Fruit fly (Drosophila melanogaster) whole organism, embryonic: ENCODE measurements around the gene Uro.

ENCODE experiments used
- Abd-B ChIP-seq: fragments of 200-800 bp; sonication (Bioruptor generic); optimal IDR thresholded peaks from 2 replicates; lab custom pipeline; 2018; ENCODE audit warnings: missing biosample characterization, mild to moderate bottlenecking, missing genetic modification characterization, moderate library complexity
- Ada2b ChIP-seq: fragments of 200-800 bp; sonication (Bioruptor generic); IDR thresholded peaks from 2 replicates; pipeline ENCODE4 v1.3.6; 2022; ENCODE audit warnings: missing biosample characterization, missing genetic modification characterization
- CG12769 ChIP-seq: fragments of 200-800 bp; sonication (Bioruptor generic); optimal IDR thresholded peaks from 2 replicates; lab custom pipeline; 2019; ENCODE audit warnings: missing biosample characterization, mild to moderate bottlenecking, missing genetic modification characterization, moderate library complexity
- CG13287 ChIP-seq: fragments of 200-800 bp; sonication (Bioruptor generic); IDR thresholded peaks from 2 replicates; pipeline ENCODE4 v1.3.6; 2022; ENCODE audit warnings: missing biosample characterization, missing genetic modification characterization; ENCODE audit not compliant: partially characterized antibody
- CG14050 ChIP-seq: fragments of 200-800 bp; sonication (Bioruptor generic); IDR thresholded peaks from 3 replicates; pipeline ENCODE4 v1.3.6; 2022; ENCODE audit warnings: missing biosample characterization, missing genetic modification characterization
- CG14965 ChIP-seq: fragments of 200-800 bp; sonication (Bioruptor generic); optimal IDR thresholded peaks from 2 replicates; lab custom pipeline; 2016; ENCODE audit warnings: missing biosample characterization, missing genetic modification characterization, borderline replicate concordance
- CG15073 ChIP-seq: fragments of 200-800 bp; sonication (Bioruptor generic); optimal IDR thresholded peaks from 2 replicates; lab custom pipeline; 2016; ENCODE audit warnings: missing biosample characterization, missing genetic modification characterization
- CG15479 ChIP-seq: fragments of 200-800 bp; sonication (Bioruptor generic); optimal IDR thresholded peaks from 3 replicates; lab custom pipeline; 2019; ENCODE audit warnings: missing biosample characterization, mild to moderate bottlenecking, missing genetic modification characterization, moderate library complexity
- CG16813 ChIP-seq: fragments of 200-800 bp; sonication (Bioruptor generic); IDR thresholded peaks from 3 replicates; pipeline ENCODE4 v1.3.6; 2022; ENCODE audit warnings: missing biosample characterization, missing genetic modification characterization; ENCODE audit not compliant: partially characterized antibody
- CG16863 ChIP-seq: fragments of 200-800 bp; sonication (Bioruptor generic); optimal IDR thresholded peaks from 3 replicates; lab custom pipeline; 2016; ENCODE audit warnings: missing biosample characterization, missing genetic modification characterization
- CG17186 ChIP-seq: fragments of 200-800 bp; sonication (Bioruptor generic); optimal IDR thresholded peaks from 3 replicates; lab custom pipeline; 2017; ENCODE audit warnings: missing biosample characterization, missing genetic modification reagents, missing genetic modification characterization
- CG31441 ChIP-seq: fragments of 200-800 bp; sonication (Bioruptor generic); IDR thresholded peaks from 2 replicates; pipeline ENCODE4 v1.3.6; 2022; ENCODE audit warnings: missing biosample characterization, missing genetic modification characterization
- CG32767 ChIP-seq: fragments of 200-800 bp; sonication (Bioruptor generic); IDR thresholded peaks from 2 replicates; pipeline ENCODE4 v1.3.6; 2022; ENCODE audit warnings: missing biosample characterization, missing genetic modification characterization
- CG34376 ChIP-seq: fragments of 200-800 bp; sonication (Bioruptor generic); optimal IDR thresholded peaks from 2 replicates; lab custom pipeline; 2018; ENCODE audit warnings: missing biosample characterization, mild to moderate bottlenecking, missing genetic modification characterization
- CG4282 ChIP-seq: fragments of 200-800 bp; sonication (Bioruptor generic); optimal IDR thresholded peaks from 2 replicates; lab custom pipeline; 2016; ENCODE audit warnings: missing biosample characterization, missing genetic modification characterization
- CG4328 ChIP-seq: fragments of 200-800 bp; sonication (Bioruptor generic); optimal IDR thresholded peaks from 3 replicates; lab custom pipeline; 2017; ENCODE audit warnings: missing biosample characterization, missing genetic modification reagents, missing genetic modification characterization
- CG4424 ChIP-seq: fragments of 200-800 bp; sonication (Bioruptor generic); optimal IDR thresholded peaks from 3 replicates; lab custom pipeline; 2016; ENCODE audit warnings: missing biosample characterization, missing genetic modification characterization
- CG6689 ChIP-seq: fragments of 200-800 bp; sonication (Bioruptor generic); IDR thresholded peaks from 2 replicates; pipeline ENCODE4 v1.3.6; 2022; ENCODE audit warnings: missing biosample characterization, missing genetic modification characterization
- CG6854 ChIP-seq: fragments of 200-800 bp; sonication (Bioruptor generic); optimal IDR thresholded peaks from 3 replicates; lab custom pipeline; 2017; ENCODE audit warnings: missing biosample characterization, mild to moderate bottlenecking, missing genetic modification characterization
- CG7839 ChIP-seq: fragments of 200-800 bp; sonication (Bioruptor generic); optimal IDR thresholded peaks from 3 replicates; lab custom pipeline; 2018; ENCODE audit warnings: missing biosample characterization, mild to moderate bottlenecking, missing genetic modification characterization, moderate library complexity
- CG7987 ChIP-seq: fragments of 200-800 bp; sonication (Bioruptor generic); optimal IDR thresholded peaks from 2 replicates; lab custom pipeline; 2018; ENCODE audit warnings: missing biosample characterization, mild to moderate bottlenecking, missing genetic modification characterization, moderate library complexity
- CG9797 ChIP-seq: fragments of 200-800 bp; sonication (Bioruptor generic); optimal IDR thresholded peaks from 3 replicates; lab custom pipeline; 2018; ENCODE audit warnings: missing biosample characterization, mild to moderate bottlenecking, missing genetic modification characterization
- Chrac-16 ChIP-seq: fragments of 200-800 bp; sonication (Bioruptor generic); optimal IDR thresholded peaks from 3 replicates; lab custom pipeline; 2016; ENCODE audit warnings: missing biosample characterization, missing genetic modification characterization
- Deaf1 ChIP-seq: fragments of 200-800 bp; optimal IDR thresholded peaks from 3 replicates; lab custom pipeline; 2019; ENCODE audit warnings: missing biosample characterization, mild to moderate bottlenecking, missing genetic modification characterization, moderate library complexity
- Doc3 ChIP-seq: fragments of 200-800 bp; sonication (Bioruptor generic); IDR thresholded peaks from 3 replicates; pipeline ENCODE4 v1.3.6; 2022; ENCODE audit warnings: missing biosample characterization, missing genetic modification characterization; ENCODE audit not compliant: partially characterized antibody
- Dp ChIP-seq: fragments of 200-800 bp; sonication (Bioruptor generic); optimal IDR thresholded peaks from 2 replicates; lab custom pipeline; 2018; ENCODE audit warnings: missing biosample characterization, mild to moderate bottlenecking, missing genetic modification characterization, moderate library complexity
- Ets97D ChIP-seq: fragments of 200-800 bp; sonication (Bioruptor generic); optimal IDR thresholded peaks from 3 replicates; lab custom pipeline; 2016; ENCODE audit warnings: missing biosample characterization, missing genetic modification characterization
- MTF-1 ChIP-seq: fragments of 200-800 bp; sonication (Bioruptor generic); optimal IDR thresholded peaks from 2 replicates; lab custom pipeline; 2018; ENCODE audit warnings: missing biosample characterization, mild to moderate bottlenecking, missing genetic modification characterization, borderline replicate concordance
- NC2α ChIP-seq: fragments of 200-800 bp; sonication (Bioruptor generic); optimal IDR thresholded peaks from 2 replicates; lab custom pipeline; 2016; ENCODE audit warnings: missing biosample characterization, missing genetic modification characterization
- NFAT ChIP-seq: fragments of 200-800 bp; sonication (Bioruptor generic); IDR thresholded peaks from 2 replicates; pipeline ENCODE4 v1.3.6; 2022; ENCODE audit warnings: missing biosample characterization, missing genetic modification characterization
- Scr ChIP-seq: fragments of 200-800 bp; sonication (Bioruptor generic); IDR thresholded peaks from 2 replicates; pipeline ENCODE4 v1.3.6; 2022; ENCODE audit warnings: missing biosample characterization, missing genetic modification characterization; ENCODE audit not compliant: partially characterized antibody
- Sin3A ChIP-seq: fragments of >200 bp; optimal IDR thresholded peaks from 2 replicates; lab custom pipeline; 2018
- Six4 ChIP-seq: fragments of 200-800 bp; sonication (Bioruptor generic); optimal IDR thresholded peaks from 2 replicates; lab custom pipeline; 2016; ENCODE audit warnings: missing biosample characterization, missing genetic modification characterization
- Tbp ChIP-seq: fragments of >200 bp; optimal IDR thresholded peaks from 2 replicates; lab custom pipeline; 2018; ENCODE audit warnings: missing biosample characterization, missing genetic modification characterization
- abd-A ChIP-seq: fragments of 200-800 bp; sonication (Bioruptor generic); optimal IDR thresholded peaks from 3 replicates; lab custom pipeline; 2019; ENCODE audit warnings: missing biosample characterization, mild to moderate bottlenecking, missing genetic modification characterization, moderate library complexity
- ap ChIP-seq: fragments of 200-800 bp; sonication (Bioruptor generic); IDR thresholded peaks from 2 replicates; pipeline ENCODE4 v1.3.6; 2022; ENCODE audit warnings: missing biosample characterization, missing genetic modification characterization
- chm ChIP-seq: fragments of 200-800 bp; sonication (Bioruptor generic); IDR thresholded peaks from 2 replicates; pipeline ENCODE4 v1.3.6; 2022; ENCODE audit warnings: missing biosample characterization, missing genetic modification characterization
- ci ChIP-seq: fragments of 200-800 bp; sonication (Bioruptor generic); IDR thresholded peaks from 3 replicates; pipeline ENCODE4 v1.3.6; 2022; ENCODE audit warnings: missing biosample characterization, missing genetic modification characterization
- fd64A ChIP-seq: fragments of 200-800 bp; sonication (Bioruptor generic); optimal IDR thresholded peaks from 3 replicates; lab custom pipeline; 2018; ENCODE audit warnings: missing biosample characterization, mild to moderate bottlenecking, missing genetic modification characterization
- ham ChIP-seq: fragments of 200-800 bp; sonication (Bioruptor generic); IDR thresholded peaks from 2 replicates; pipeline ENCODE4 v1.3.6; 2022; ENCODE audit warnings: missing biosample characterization, missing genetic modification characterization
- hb ChIP-seq: fragments of 200-800 bp; sonication (Bioruptor generic); IDR thresholded peaks from 3 replicates; pipeline ENCODE4 v1.3.6; 2022; ENCODE audit warnings: missing biosample characterization, missing genetic modification characterization; ENCODE audit not compliant: partially characterized antibody
- ken ChIP-seq: fragments of 200-800 bp; sonication (Bioruptor generic); IDR thresholded peaks from 3 replicates; pipeline ENCODE4 v1.3.6; 2022; ENCODE audit warnings: missing biosample characterization, missing genetic modification characterization
- maf-S ChIP-seq: fragments of 200-800 bp; sonication (Bioruptor generic); optimal IDR thresholded peaks from 2 replicates; lab custom pipeline; 2016; ENCODE audit warnings: missing biosample characterization, missing genetic modification characterization
- nerfin-1 ChIP-seq: fragments of 200-800 bp; sonication (Bioruptor generic); optimal IDR thresholded peaks from 3 replicates; lab custom pipeline; 2019; ENCODE audit warnings: missing biosample characterization, mild to moderate bottlenecking, missing genetic modification characterization, moderate library complexity
- odd ChIP-seq: fragments of 200-800 bp; sonication (Bioruptor generic); optimal IDR thresholded peaks from 2 replicates; lab custom pipeline; 2017; ENCODE audit warnings: missing biosample characterization, mild to moderate bottlenecking, missing genetic modification characterization
- pum ChIP-seq: fragments of 200-800 bp; sonication (Bioruptor generic); optimal IDR thresholded peaks from 2 replicates; lab custom pipeline; 2016; ENCODE audit warnings: missing biosample characterization, missing genetic modification characterization
- tin ChIP-seq: fragments of 200-800 bp; sonication (Bioruptor generic); optimal IDR thresholded peaks from 3 replicates; lab custom pipeline; 2016; ENCODE audit warnings: missing biosample characterization, missing genetic modification characterization
- tup ChIP-seq: fragments of 200-800 bp; sonication (Bioruptor generic); optimal IDR thresholded peaks from 2 replicates; lab custom pipeline; 2016; ENCODE audit warnings: missing biosample characterization, mild to moderate bottlenecking, missing genetic modification characterization, moderate library complexity
- usp ChIP-seq: fragments of >200 bp; optimal IDR thresholded peaks from 2 replicates; lab custom pipeline; 2017; ENCODE audit warnings: missing biosample characterization, missing genetic modification characterization
- vvl ChIP-seq: fragments of 200-800 bp; sonication (Bioruptor generic); IDR thresholded peaks from 2 replicates; pipeline ENCODE4 v1.3.6; 2022; ENCODE audit warnings: missing biosample characterization, missing genetic modification characterization
- wor ChIP-seq: fragments of 200-800 bp; sonication (Bioruptor generic); IDR thresholded peaks from 2 replicates; pipeline ENCODE4 v1.3.6; 2022; ENCODE audit warnings: missing biosample characterization, missing genetic modification characterization

Gene Uro

DNA sequence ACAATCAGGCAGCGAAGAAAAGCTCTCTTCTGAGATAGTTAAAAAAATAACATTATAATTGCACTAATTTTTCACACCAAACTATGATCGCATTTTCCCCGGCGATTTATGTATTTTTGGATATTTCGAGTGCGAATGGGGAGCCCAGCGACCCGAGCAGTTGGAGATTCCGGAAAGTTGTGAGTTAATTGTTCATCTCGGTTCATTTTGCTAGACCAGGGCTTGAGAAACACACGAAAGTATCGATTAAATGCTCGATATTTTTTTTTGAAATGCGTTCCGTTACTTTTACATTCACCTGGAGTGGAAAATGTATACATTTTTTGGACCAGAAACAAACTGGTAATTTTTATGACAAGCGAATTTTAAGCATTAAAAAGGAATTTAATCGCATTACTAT is 30.6 kb downstream of the Uro start, which contains the start of gene Cdc14 (continued):
- no peak for TF ChIP-seq Six4
- peak; percentile 24; the same call in 1 of the 2 replicates for TF ChIP-seq NFAT (GFP tag; lab: Robert Waterston, UW)
- TF ChIP-seq CG7839 (tag; lab: Kevin White, UChicago), result no peak
- peak; percentile 43; the same call in 1 of the 2 replicates for TF ChIP-seq chm (GFP tag; lab: Robert Waterston, UW)
- TF ChIP-seq CG16863, result no peak
- peak; percentile 19 for TF ChIP-seq Deaf1 (tag; lab: Kevin White, UChicago)
- no peak for TF ChIP-seq tin (GFP tag; lab: Kevin White, UChicago)
- no peak for TF ChIP-seq odd (GFP tag; lab: Kevin White, UChicago)
- TF ChIP-seq Dp (GFP tag; lab: Kevin White, UChicago), result no peak
- TF ChIP-seq CG7987 (GFP tag; lab: Kevin White, UChicago), result peak; percentile 46
- no peak for TF ChIP-seq CG6854
- TF ChIP-seq CG13287 (GFP tag; lab: Robert Waterston, UW), result peak; percentile 67
- TF ChIP-seq Abd-B (GFP tag; lab: Kevin White, UChicago), result no peak
- no peak for TF ChIP-seq CG4328 (GFP tag; lab: Kevin White, UChicago)
- no peak for TF ChIP-seq pum (GFP tag; lab: Kevin White, UChicago)
- TF ChIP-seq fd64A (GFP tag; lab: Kevin White, UChicago), result no peak
- no peak for TF ChIP-seq CG14050 (GFP tag; lab: Robert Waterston, UW)
- TF ChIP-seq maf-S, result no peak
- no peak for TF ChIP-seq Sin3A (lab: Kevin White, UChicago)
- no peak for TF ChIP-seq ap (GFP tag; lab: Robert Waterston, UW)
- no peak for TF ChIP-seq Chrac-16 (GFP tag; lab: Kevin White, UChicago)
- TF ChIP-seq Scr (GFP tag; lab: Robert Waterston, UW), result peak; percentile 45
- no peak for TF ChIP-seq tup (GFP tag; lab: Kevin White, UChicago)
- TF ChIP-seq nerfin-1, result no peak
- no peak for TF ChIP-seq CG15479 (GFP tag; lab: Kevin White, UChicago)
- TF ChIP-seq CG6689 (GFP tag; lab: Robert Waterston, UW), result no peak
- peak; percentile 20 for TF ChIP-seq MTF-1 (GFP tag; lab: Kevin White, UChicago)
- TF ChIP-seq usp, result no peak
- no peak for TF ChIP-seq CG15073
- no peak for TF ChIP-seq ham
- TF ChIP-seq CG9797 (GFP tag; lab: Kevin White, UChicago), result no peak
- 0 out of 2 replicates have a peak, but pooled peaks have one; percentile 7 for TF ChIP-seq vvl (GFP tag; lab: Robert Waterston, UW)
- no peak for TF ChIP-seq Ada2b (GFP tag; lab: Robert Waterston, UW)
- TF ChIP-seq CG31441 (GFP tag; lab: Robert Waterston, UW), result peak; percentile 29; the same call in 1 of the 2 replicates
- TF ChIP-seq abd-A (tag; lab: Kevin White, UChicago), result peak; percentile 52
- TF ChIP-seq CG14965 (GFP tag; lab: Kevin White, UChicago), result no peak
- no peak for TF ChIP-seq wor (GFP tag; lab: Robert Waterston, UW)
- TF ChIP-seq CG16813 (GFP tag; lab: Robert Waterston, UW), result peak; percentile 53; the same call in 2 of the 3 replicates
- TF ChIP-seq Doc3 (GFP tag; lab: Robert Waterston, UW), result peak; percentile 31; the same call in 1 of the 3 replicates
- no peak for TF ChIP-seq CG32767
- no peak for TF ChIP-seq CG34376
- no peak for TF ChIP-seq CG4424 (GFP tag; lab: Kevin White, UChicago)
- TF ChIP-seq CG4282 (GFP tag; lab: Kevin White, UChicago), result no peak
- TF ChIP-seq NC2α, result no peak
- TF ChIP-seq Tbp (GFP tag; lab: Kevin White, UChicago), result no peak
- TF ChIP-seq ken (GFP tag; lab: Robert Waterston, UW), result no peak
- peak; percentile 18 for TF ChIP-seq CG17186 (GFP tag; lab: Kevin White, UChicago)
- peak; percentile 54; the same call in 2 of the 3 replicates for TF ChIP-seq ci (GFP tag; lab: Robert Waterston, UW)
- no peak for TF ChIP-seq Ets97D (GFP tag; lab: Kevin White, UChicago)
- peak; percentile 53; the same call in 1 of the 3 replicates for TF ChIP-seq hb (GFP tag; lab: Robert Waterston, UW)
- TF ChIP-seq CG12769 (tag; lab: Kevin White, UChicago), result no peak
